Worm (Caenorhabditis elegans): Measurements from ENCODE around the gene sel-8.

Gene sel-8

DNA sequence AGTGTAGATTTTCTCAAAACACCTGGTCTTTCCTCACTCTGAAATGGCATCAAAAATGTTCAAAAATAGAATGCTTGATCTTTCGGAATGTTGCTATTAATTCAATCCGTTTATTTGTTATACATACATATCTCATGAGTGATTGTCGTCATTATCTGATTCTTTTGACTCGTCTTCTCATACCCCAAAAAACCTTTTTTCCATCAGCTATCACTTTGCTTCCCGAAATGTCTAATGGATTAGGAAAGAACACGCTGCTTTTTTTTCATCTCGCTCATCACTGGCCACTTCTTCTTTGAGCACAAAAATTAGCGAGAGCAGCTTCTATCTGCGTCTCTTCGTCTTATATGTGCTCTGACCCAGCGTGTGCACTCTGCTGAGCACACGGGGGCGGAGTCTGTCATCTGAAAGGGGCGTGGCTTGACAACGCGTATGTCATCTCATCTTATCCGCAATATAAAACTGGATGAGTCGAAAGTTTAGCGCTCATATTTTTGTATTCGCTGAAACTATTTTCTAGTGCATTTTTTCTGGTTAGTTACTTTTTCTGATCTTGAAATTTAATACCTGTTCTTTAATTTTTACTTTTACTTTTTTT, 62.1 kb downstream of the sel-8 start:
- TF ChIP-seq madf-3 (GFP tag; IDR thresholded peaks at IDR 0.05) = 0 out of 2 replicates have a peak, but pooled peaks have one; percentile 19
- TF ChIP-seq ztf-25 (GFP tag; IDR thresholded peaks at IDR 0.05) = no peak
- no peak for TF ChIP-seq lin-40 (tag; optimal IDR thresholded peaks at IDR 0.05)

All from whole organism, young adult.